Worm (Caenorhabditis elegans) whole organism, midembryonic: ENCODE measurements around the gene bath-46.

Experiments used
- T22C8.4 ChIP-seq: fragments of 200-800 bp; sonication (Bioruptor generic); IDR thresholded peaks from 2 replicates; pipeline ENCODE4 v1.3.6; 2022; ENCODE audit warnings: missing genetic modification characterization, missing compliant biosample characterization
- cog-1 ChIP-seq: sonication (generic microtip); optimal IDR thresholded peaks from 2 replicates; lab custom pipeline; 2016; ENCODE audit warnings: missing genetic modification characterization, missing compliant biosample characterization
- flt-1 ChIP-seq: fragments of 200-800 bp; sonication (Bioruptor generic); IDR thresholded peaks from 2 replicates; pipeline ENCODE4 v1.3.6; 2022; ENCODE audit warnings: missing genetic modification characterization, missing compliant biosample characterization
- klf-2 ChIP-seq: fragments of 200-800 bp; sonication (Bioruptor generic); conservative IDR thresholded peaks from 2 replicates; pipeline ENCODE4 v1.3.6; 2022; ENCODE audit warnings: missing genetic modification reagents, missing genetic modification characterization, missing compliant biosample characterization
- med-1 ChIP-seq: sonication (generic microtip); optimal IDR thresholded peaks from 2 replicates; lab custom pipeline; 2017; ENCODE audit warnings: missing genetic modification characterization, mild to moderate bottlenecking, missing compliant biosample characterization, antibody characterized with exemption, missing genetic modification reagents; ENCODE audit not compliant: insufficient read depth
- ref-1 ChIP-seq: fragments of 200-800 bp; sonication (Bioruptor generic); conservative IDR thresholded peaks from 2 replicates; pipeline ENCODE4 v1.3.6; 2022; ENCODE audit warnings: missing genetic modification reagents, missing genetic modification characterization, missing compliant biosample characterization
- tab-1 ChIP-seq: fragments of 200-800 bp; sonication (Bioruptor generic); IDR thresholded peaks from 2 replicates; pipeline ENCODE4 v1.3.6; 2022; ENCODE audit warnings: missing genetic modification characterization, missing compliant biosample characterization

- TF ChIP-seq cog-1 (tag; lab: Kevin White, UChicago), result no peak
- TF ChIP-seq ref-1 (GFP tag; lab: Robert Waterston, UW), result no peak
- TF ChIP-seq klf-2 (GFP tag; lab: Robert Waterston, UW), result no peak
- no peak for TF ChIP-seq tab-1
- no peak for TF ChIP-seq med-1 (GFP tag; lab: Kevin White, UChicago)
- no peak for TF ChIP-seq T22C8.4 (GFP tag; lab: Robert Waterston, UW)
- no peak for TF ChIP-seq flt-1 (GFP tag; lab: Robert Waterston, UW)
These were observed 26.9 kb downstream of the bath-46 start, which contains the start of gene fbxa-160 for ce11 chrII:1624572-1624971.
